Worm (Caenorhabditis elegans): ENCODE data around the gene Y113G7B.15.

ce11 chrV:20282827-20283226, 49.2 kb upstream of the Y113G7B.15 start:
- TF ChIP-seq nfya-1 (tag; optimal IDR thresholded peaks at IDR 0.05; ENCODE audit: insufficient read depth) (no peak), unc-39 (tag; optimal IDR thresholded peaks at IDR 0.05) (no peak)
